Fruit fly (Drosophila melanogaster): Measurements from ENCODE around the gene CG1971.
A peak's percentile ranks its signal among the peaks of the same experiment; 100 is the strongest.

DNA sequence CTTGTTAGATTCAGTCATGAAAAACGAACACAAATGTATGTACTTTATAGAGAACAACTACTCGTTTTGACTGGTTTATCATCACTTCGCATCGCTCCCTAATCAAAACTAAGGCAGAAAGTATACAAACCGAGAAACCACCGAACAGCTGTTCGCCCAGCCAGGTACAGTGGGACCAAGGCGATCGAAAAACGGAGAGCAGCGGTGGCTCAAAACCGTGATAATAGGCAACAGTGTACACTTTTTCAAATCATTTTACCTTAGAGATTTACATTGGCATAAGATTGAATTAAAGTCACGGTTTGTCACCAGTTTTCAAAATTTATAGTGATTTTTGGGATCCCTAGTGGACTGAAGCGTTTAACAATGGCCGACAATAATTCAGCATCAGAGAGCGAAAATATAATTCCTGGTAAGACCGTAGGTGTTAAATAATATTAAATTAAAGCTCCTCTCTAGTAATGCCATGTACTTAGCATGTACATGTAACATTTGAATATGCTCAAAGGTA lies at the start of gene CG1971, which contains the start of gene CG42233:
- TF ChIP-seq Myc (optimal IDR thresholded peaks at IDR 0.05) (no peak), foxo (GFP tag; optimal IDR thresholded peaks at IDR 0.05) (peak in 1 of 2 experiments; percentile 63), dsf (GFP tag; optimal IDR thresholded peaks at IDR 0.05; ENCODE audit: borderline replicate concordance) (no peak), Rel (GFP tag; optimal IDR thresholded peaks at IDR 0.05) (no peak), Rel (tag; optimal IDR thresholded peaks at IDR 0.05) (no peak), Hr83 (GFP tag; optimal IDR thresholded peaks at IDR 0.05; ENCODE audit: poor library complexity, severe bottlenecking) (peak; percentile 25), Dfd (GFP tag; optimal IDR thresholded peaks at IDR 0.05) (no peak), psq (GFP tag; optimal IDR thresholded peaks at IDR 0.05) (no peak), Dif (GFP tag; optimal IDR thresholded peaks at IDR 0.05; ENCODE audit: partially characterized antibody) (no peak), lola (GFP tag; optimal IDR thresholded peaks at IDR 0.05) (no peak), h (GFP tag; optimal IDR thresholded peaks at IDR 0.05) (no peak), br (GFP tag; optimal IDR thresholded peaks at IDR 0.05) (no peak), sage (GFP tag; optimal IDR thresholded peaks at IDR 0.05) (no peak)
